Worm (Caenorhabditis elegans) whole organism, L3 larva: ENCODE measurements around the gene F21C10.19.

ENCODE experiments used
- aly-2 ChIP-seq: fragments of 150-350 bp; optimal IDR thresholded peaks from 2 replicates; lab custom pipeline; 2014; ENCODE audit warnings: missing biosample characterization, missing genetic modification characterization
- ama-1 ChIP-seq: fragments of 150-350 bp; optimal IDR thresholded peaks from 2 replicates; lab custom pipeline; 2018
- elt-3 ChIP-seq, 3 experiments: fragments of 150-350 bp in 1 of 3; sonication (generic microtip) in 2 of 3; optimal IDR thresholded peaks; 2 replicates in 2 of 3; 4 replicates in 1 of 3; lab custom pipeline; 2014 to 2017; ENCODE audit warnings: missing biosample characterization in 3 of 3, missing genetic modification characterization in 3 of 3
- fkh-10 ChIP-seq: sonication (generic microtip); optimal IDR thresholded peaks from 2 replicates; lab custom pipeline; 2017; ENCODE audit warnings: missing biosample characterization, missing genetic modification reagents, missing genetic modification characterization
- fos-1 ChIP-seq: fragments of 150-350 bp; optimal IDR thresholded peaks from 2 replicates; lab custom pipeline; 2014; ENCODE audit warnings: missing biosample characterization, missing genetic modification characterization
- lin-39 ChIP-seq: fragments of 150-350 bp; optimal IDR thresholded peaks from 2 replicates; lab custom pipeline; 2018; ENCODE audit warnings: missing biosample characterization, missing genetic modification reagents, missing genetic modification characterization
- mdl-1 ChIP-seq: fragments of 150-350 bp; optimal IDR thresholded peaks from 2 replicates; lab custom pipeline; 2014; ENCODE audit warnings: missing biosample characterization, missing genetic modification characterization
- nfya-1 ChIP-seq: sonication (generic microtip); optimal IDR thresholded peaks from 2 replicates; lab custom pipeline; 2017; ENCODE audit warnings: missing genetic modification characterization, mild to moderate bottlenecking, missing compliant biosample characterization, antibody characterized with exemption, moderate library complexity; ENCODE audit not compliant: insufficient read depth
- nhr-12 ChIP-seq: fragments of 150-350 bp; optimal IDR thresholded peaks from 2 replicates; lab custom pipeline; 2014; ENCODE audit warnings: missing biosample characterization, missing genetic modification characterization
- zag-1 ChIP-seq: fragments of 150-350 bp; optimal IDR thresholded peaks from 2 replicates; lab custom pipeline; 2014; ENCODE audit warnings: missing biosample characterization, missing genetic modification characterization

DNA sequence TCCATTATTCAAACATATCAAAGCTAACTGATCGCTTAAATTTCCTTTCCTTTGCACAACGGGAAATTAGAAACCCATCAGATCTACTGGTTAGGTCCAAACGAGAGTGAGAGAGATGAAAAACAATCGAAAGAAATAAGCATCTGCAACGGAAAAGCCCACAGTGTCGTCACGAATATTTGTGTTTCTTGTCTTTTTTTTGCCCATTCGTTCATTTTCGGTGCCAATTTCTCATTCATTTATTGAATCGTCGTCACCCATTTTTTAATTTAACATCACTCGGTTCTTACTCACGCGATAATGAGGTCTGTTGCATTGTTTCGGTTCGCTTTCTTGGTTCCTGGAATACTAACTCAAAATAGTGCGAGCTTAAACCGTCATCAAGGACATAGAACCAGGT lies 6.7 kb upstream of the F21C10.19 start, which contains the start of gene F21C10.6:
- TF ChIP-seq nfya-1 (no peak), ama-1 (lab: Kevin White, UChicago) (no peak), nhr-12 (tag; lab: Kevin White, UChicago) (no peak), aly-2 (tag; lab: Kevin White, UChicago) (no peak), lin-39 (tag; lab: Kevin White, UChicago) (no peak), zag-1 (no peak), mdl-1 (tag; lab: Kevin White, UChicago) (no peak), elt-3 (tag; optimal IDR thresholded peaks at IDR 0.05; lab: Kevin White, UChicago) (no peak), fkh-10 (GFP tag; lab: Kevin White, UChicago) (no peak), fos-1 (tag; lab: Kevin White, UChicago) (no peak)
